Worm (Caenorhabditis elegans) whole organism, midembryonic: Measurements from ENCODE around the gene Y32G9A.5.

Source experiments
- T22C8.4 ChIP-seq: fragments of 200-800 bp; sonication (Bioruptor generic); IDR thresholded peaks from 2 replicates; pipeline ENCODE4 v1.3.6; 2022; ENCODE audit warnings: missing genetic modification characterization, missing compliant biosample characterization
- cog-1 ChIP-seq: sonication (generic microtip); optimal IDR thresholded peaks from 2 replicates; lab custom pipeline; 2016; ENCODE audit warnings: missing genetic modification characterization, missing compliant biosample characterization
- flt-1 ChIP-seq: fragments of 200-800 bp; sonication (Bioruptor generic); IDR thresholded peaks from 2 replicates; pipeline ENCODE4 v1.3.6; 2022; ENCODE audit warnings: missing genetic modification characterization, missing compliant biosample characterization
- klf-2 ChIP-seq: fragments of 200-800 bp; sonication (Bioruptor generic); conservative IDR thresholded peaks from 2 replicates; pipeline ENCODE4 v1.3.6; 2022; ENCODE audit warnings: missing genetic modification reagents, missing genetic modification characterization, missing compliant biosample characterization
- med-1 ChIP-seq: sonication (generic microtip); optimal IDR thresholded peaks from 2 replicates; lab custom pipeline; 2017; ENCODE audit warnings: missing genetic modification characterization, mild to moderate bottlenecking, missing compliant biosample characterization, antibody characterized with exemption, missing genetic modification reagents; ENCODE audit not compliant: insufficient read depth
- ref-1 ChIP-seq: fragments of 200-800 bp; sonication (Bioruptor generic); conservative IDR thresholded peaks from 2 replicates; pipeline ENCODE4 v1.3.6; 2022; ENCODE audit warnings: missing genetic modification reagents, missing genetic modification characterization, missing compliant biosample characterization
- tab-1 ChIP-seq: fragments of 200-800 bp; sonication (Bioruptor generic); IDR thresholded peaks from 2 replicates; pipeline ENCODE4 v1.3.6; 2022; ENCODE audit warnings: missing genetic modification characterization, missing compliant biosample characterization
- ztf-23 ChIP-seq: fragments of 200-800 bp; sonication (Bioruptor generic); IDR thresholded peaks from 2 replicates; pipeline ENCODE4 v1.3.6; 2022; ENCODE audit warnings: missing genetic modification reagents, missing genetic modification characterization, missing compliant biosample characterization
- ztf-29 ChIP-seq: fragments of 200-800 bp; sonication (Bioruptor generic); IDR thresholded peaks from 2 replicates; pipeline ENCODE4 v1.3.6; 2022; ENCODE audit warnings: missing genetic modification reagents, missing genetic modification characterization, missing compliant biosample characterization

Gene Y32G9A.5

DNA sequence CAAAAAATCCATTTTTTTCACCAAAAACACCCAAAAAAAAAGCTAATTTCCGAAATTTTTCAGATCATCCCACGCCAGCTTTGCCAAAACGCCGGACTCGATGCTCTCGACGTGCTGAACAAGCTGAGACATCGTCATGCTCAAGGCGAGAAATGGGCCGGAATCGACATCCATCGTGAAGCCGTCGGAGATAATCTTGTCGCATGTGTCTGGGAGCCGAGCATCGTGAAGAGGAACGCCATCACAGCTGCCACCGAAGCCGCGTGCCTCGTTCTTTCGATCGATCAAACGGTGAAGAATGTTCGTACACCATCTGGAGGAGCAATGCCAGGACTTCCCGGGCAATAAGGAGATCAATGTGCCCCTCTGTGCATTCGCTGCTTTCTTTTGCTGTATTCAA is 32.6 kb upstream of the Y32G9A.5 start:
- TF ChIP-seq ref-1 (GFP tag; lab: Robert Waterston, UW) (no peak), klf-2 (GFP tag; lab: Robert Waterston, UW) (no peak), tab-1 (GFP tag; lab: Robert Waterston, UW) (no peak), flt-1 (no peak), T22C8.4 (GFP tag; lab: Robert Waterston, UW) (no peak), ztf-29 (GFP tag; lab: Robert Waterston, UW) (no peak), med-1 (GFP tag; lab: Kevin White, UChicago) (no peak), ztf-23 (GFP tag; lab: Robert Waterston, UW) (no peak), cog-1 (no peak)

DNA sequence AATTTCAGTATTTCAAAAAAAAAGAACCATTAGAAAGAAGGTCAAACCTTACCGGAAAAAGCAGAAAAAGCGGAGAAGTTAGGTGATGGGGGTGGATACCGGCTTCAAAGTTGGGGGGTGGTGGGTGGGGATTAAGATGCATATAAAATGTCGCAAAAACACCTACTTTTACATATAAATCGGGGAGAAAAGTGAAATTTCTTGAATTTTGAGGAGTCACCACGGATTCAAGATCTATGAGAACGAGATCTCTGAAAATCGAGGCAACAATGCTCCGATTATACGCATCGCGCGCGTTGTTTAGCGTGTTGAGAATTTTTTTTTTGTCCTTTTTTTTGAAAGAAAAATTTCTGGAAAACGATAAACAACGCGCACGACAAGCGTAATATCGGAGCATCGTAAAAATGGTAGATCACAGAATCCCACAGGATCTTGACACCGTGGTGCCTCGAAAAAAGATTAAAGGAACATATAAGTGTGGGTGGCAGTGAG is 31.9 kb upstream of the Y32G9A.5 start:
- 0 out of 2 replicates have a peak, but pooled peaks have one; percentile 49 for TF ChIP-seq klf-2 (GFP tag; lab: Robert Waterston, UW)
- TF ChIP-seq med-1 (GFP tag; lab: Kevin White, UChicago): no peak
- no peak for TF ChIP-seq ztf-29 (GFP tag; lab: Robert Waterston, UW)
- TF ChIP-seq T22C8.4 (GFP tag; lab: Robert Waterston, UW): no peak

- TF ChIP-seq flt-1 (no peak), med-1 (GFP tag; lab: Kevin White, UChicago) (no peak), ref-1 (GFP tag; lab: Robert Waterston, UW) (no peak)
These were observed 29.4 kb upstream of the Y32G9A.5 start for ce11 chrV:1878030-1878429.

- TF ChIP-seq med-1 (GFP tag; lab: Kevin White, UChicago) (no peak), ztf-23 (GFP tag; lab: Robert Waterston, UW) (no peak), T22C8.4 (GFP tag; lab: Robert Waterston, UW) (no peak), tab-1 (GFP tag; lab: Robert Waterston, UW) (no peak), flt-1 (no peak), klf-2 (GFP tag; lab: Robert Waterston, UW) (no peak), ref-1 (GFP tag; lab: Robert Waterston, UW) (no peak), ztf-29 (GFP tag; lab: Robert Waterston, UW) (no peak), cog-1 (no peak)
These were observed 24.3 kb upstream of the Y32G9A.5 start for ce11 chrV:1883131-1883530.

DNA sequence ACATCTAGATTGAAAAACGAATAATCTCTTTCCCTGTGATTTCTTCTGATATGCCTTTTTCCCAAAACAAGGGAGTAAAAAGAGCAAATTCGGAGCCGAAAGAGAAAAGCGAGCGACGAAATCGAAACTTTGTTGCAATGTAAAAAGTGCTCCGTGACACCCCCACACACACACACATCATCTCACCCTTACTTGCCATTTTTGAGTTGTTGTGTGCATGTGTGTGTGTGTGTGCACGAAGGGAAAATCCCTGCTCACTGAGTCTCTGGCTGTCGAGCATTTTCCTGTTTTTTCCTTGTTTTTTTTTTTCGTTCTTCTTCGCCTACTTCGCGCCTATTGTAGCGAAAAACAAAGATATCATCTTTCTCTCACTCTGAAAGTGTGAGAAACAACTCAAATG is 20.5 kb upstream of the Y32G9A.5 start:
- TF ChIP-seq tab-1 (GFP tag; lab: Robert Waterston, UW) (no peak), T22C8.4 (GFP tag; lab: Robert Waterston, UW) (no peak), med-1 (GFP tag; lab: Kevin White, UChicago) (no peak), klf-2 (GFP tag; lab: Robert Waterston, UW) (no peak), ztf-23 (GFP tag; lab: Robert Waterston, UW) (no peak), ref-1 (GFP tag; lab: Robert Waterston, UW) (no peak), ztf-29 (GFP tag; lab: Robert Waterston, UW) (no peak), flt-1 (no peak), cog-1 (no peak)

ce11 chrV:1888299-1888698 is 19.2 kb upstream of the Y32G9A.5 start:
- TF ChIP-seq cog-1 (no peak), klf-2 (GFP tag; lab: Robert Waterston, UW) (no peak), flt-1 (no peak), T22C8.4 (GFP tag; lab: Robert Waterston, UW) (no peak), ref-1 (GFP tag; lab: Robert Waterston, UW) (no peak), ztf-29 (GFP tag; lab: Robert Waterston, UW) (no peak), tab-1 (GFP tag; lab: Robert Waterston, UW) (no peak), med-1 (GFP tag; lab: Kevin White, UChicago) (no peak), ztf-23 (GFP tag; lab: Robert Waterston, UW) (no peak)

DNA sequence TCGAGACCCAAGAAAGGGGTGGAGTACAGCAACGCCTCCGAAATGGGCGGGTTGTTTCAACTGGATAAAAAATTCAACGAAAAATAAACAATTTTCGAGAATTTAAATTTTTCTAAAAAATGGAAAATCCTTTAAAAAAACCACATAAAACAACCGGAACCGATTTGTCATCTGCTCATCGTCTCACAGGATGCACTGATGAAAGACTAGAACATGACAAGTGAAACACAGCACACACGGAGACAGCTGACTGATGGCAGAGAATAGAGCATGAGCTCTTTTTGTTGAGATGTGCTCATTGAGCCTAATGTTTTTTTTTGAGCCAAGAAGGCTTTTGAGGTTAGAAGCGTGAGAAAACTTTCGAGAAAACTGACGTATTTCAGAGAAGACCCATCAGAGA is 17.5 kb upstream of the Y32G9A.5 start:
- TF ChIP-seq tab-1 (GFP tag; lab: Robert Waterston, UW) (no peak), cog-1 (no peak), med-1 (GFP tag; lab: Kevin White, UChicago) (no peak), T22C8.4 (GFP tag; lab: Robert Waterston, UW) (no peak), ztf-29 (GFP tag; lab: Robert Waterston, UW) (no peak), ztf-23 (GFP tag; lab: Robert Waterston, UW) (no peak), ref-1 (GFP tag; lab: Robert Waterston, UW) (no peak), klf-2 (GFP tag; lab: Robert Waterston, UW) (no peak), flt-1 (no peak)

DNA sequence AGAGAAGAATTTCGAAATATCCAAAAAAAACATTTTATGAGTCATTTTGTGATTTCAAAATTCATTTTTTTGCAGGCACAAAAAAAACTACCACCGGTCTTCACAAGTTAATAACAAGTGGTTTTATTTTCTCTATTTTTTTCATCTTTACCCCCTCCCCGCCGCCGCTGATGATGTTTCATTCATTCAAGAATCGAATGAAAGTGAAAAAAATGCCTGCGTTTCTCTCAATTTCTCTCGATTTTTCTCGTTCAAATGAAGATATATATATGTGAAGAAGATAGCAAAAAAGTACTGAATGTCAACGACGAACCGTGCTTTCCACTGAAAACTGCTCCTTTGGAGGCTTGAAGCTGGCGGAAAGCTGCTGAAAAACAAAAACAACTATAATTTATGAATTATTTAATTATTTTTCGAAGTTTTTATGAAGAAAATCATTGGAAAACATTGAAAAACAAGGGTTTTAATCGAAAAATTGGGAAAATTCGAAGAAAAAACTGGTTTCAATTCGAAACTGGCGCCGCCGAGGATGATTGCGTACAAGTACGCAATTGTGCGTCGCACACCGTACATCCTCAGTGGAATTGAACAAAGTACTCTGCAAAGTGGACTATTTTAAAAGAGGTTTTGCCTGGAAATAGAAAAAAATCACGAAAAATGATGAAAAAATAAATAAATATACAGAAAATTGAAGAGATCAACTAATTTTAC is 14.7 kb upstream of the Y32G9A.5 start, which contains the start of gene zig-11:
Gene zig-11 (minus strand): TSS at position 373 of the 711 bp plus-strand sequence.
- no peak for TF ChIP-seq ztf-29 (GFP tag; lab: Robert Waterston, UW)
- TF ChIP-seq cog-1: peak; percentile 13
- no peak for TF ChIP-seq ztf-23 (GFP tag; lab: Robert Waterston, UW)
- no peak for TF ChIP-seq med-1 (GFP tag; lab: Kevin White, UChicago)
- no peak for TF ChIP-seq T22C8.4 (GFP tag; lab: Robert Waterston, UW)
- TF ChIP-seq tab-1 (GFP tag; lab: Robert Waterston, UW): no peak
- TF ChIP-seq flt-1: no peak

ce11 chrV:1895483-1895882 is 12.0 kb upstream of the Y32G9A.5 start, which contains the start of gene nphp-2:
TSS of gene nphp-2 (plus strand) at chrV:1895783.
- TF ChIP-seq cog-1 (no peak), T22C8.4 (GFP tag; lab: Robert Waterston, UW) (no peak), tab-1 (GFP tag; lab: Robert Waterston, UW) (no peak)
